Fruit fly (Drosophila melanogaster): ENCODE measurements around the gene Tpt.

- no peak for TF ChIP-seq psq (optimal IDR thresholded peaks at IDR 0.05)
- no peak for TF ChIP-seq CG8478 (optimal IDR thresholded peaks at IDR 0.05)
- TF ChIP-seq usp (GFP tag; optimal IDR thresholded peaks at IDR 0.05): no peak
- no peak for TF ChIP-seq EcR (GFP tag; optimal IDR thresholded peaks at IDR 0.05)
- TF ChIP-seq Dll (optimal IDR thresholded peaks at IDR 0.05): no peak
Observed at dm6 chr3L:8370922-8371321, 34.2 kb downstream of the Tpt start.

Data from whole organism.